Worm (Caenorhabditis elegans) whole organism, L1 larva: Measurements from ENCODE around the gene srh-295.

ENCODE experiments used
- alr-1 ChIP-seq: fragments of 200-800 bp; sonication (Bioruptor generic); optimal IDR thresholded peaks from 2 replicates; lab custom pipeline; 2018; ENCODE audit warnings: borderline replicate concordance, mild to moderate bottlenecking, missing genetic modification characterization, missing compliant biosample characterization
- efl-1 ChIP-seq, 4 experiments: fragments of 150-350 bp; optimal IDR thresholded peaks in 3 of 4; peaks in 1 of 4; 1 replicate in 1 of 4; 2 replicates in 3 of 4; lab custom pipeline; 2014; ENCODE audit warnings: missing biosample characterization in 2 of 4, missing genetic modification characterization in 2 of 4, missing genetic modification reagents in 2 of 4
- egl-27 ChIP-seq, 2 experiments: fragments of 150-350 bp in 1 of 2; sonication (generic microtip); optimal IDR thresholded peaks; 3 replicates each; lab custom pipeline; 2017 to 2018; ENCODE audit warnings: missing biosample characterization in 2 of 2, missing genetic modification characterization in 2 of 2, missing genetic modification reagents in 2 of 2
- fos-1 ChIP-seq: fragments of 150-350 bp; optimal IDR thresholded peaks from 2 replicates; lab custom pipeline; 2014; ENCODE audit warnings: missing biosample characterization, missing genetic modification characterization
- mep-1 ChIP-seq: fragments of 150-350 bp; optimal IDR thresholded peaks from 2 replicates; lab custom pipeline; 2014; ENCODE audit warnings: missing biosample characterization, missing genetic modification characterization
- nhr-12 ChIP-seq: sonication (generic microtip); optimal IDR thresholded peaks from 2 replicates; lab custom pipeline; 2017; ENCODE audit warnings: missing biosample characterization, missing genetic modification characterization
- nhr-20 ChIP-seq: sonication (generic microtip); optimal IDR thresholded peaks from 2 replicates; lab custom pipeline; 2016; ENCODE audit warnings: mild to moderate bottlenecking, missing genetic modification characterization, missing compliant biosample characterization
- nhr-237 ChIP-seq: fragments of 150-350 bp; optimal IDR thresholded peaks from 2 replicates; lab custom pipeline; 2014; ENCODE audit warnings: missing biosample characterization, missing genetic modification characterization
- nhr-28 ChIP-seq: fragments of 150-350 bp; optimal IDR thresholded peaks from 2 replicates; lab custom pipeline; 2014; ENCODE audit warnings: missing biosample characterization, missing genetic modification characterization
- nhr-84 ChIP-seq: sonication (generic microtip); optimal IDR thresholded peaks from 2 replicates; lab custom pipeline; 2017; ENCODE audit warnings: missing biosample characterization, missing genetic modification characterization
- rnt-1 ChIP-seq: sonication (generic microtip); optimal IDR thresholded peaks from 2 replicates; lab custom pipeline; 2016; ENCODE audit warnings: mild to moderate bottlenecking, missing genetic modification characterization, moderate library complexity, missing compliant biosample characterization
- unc-62 ChIP-seq: fragments of 150-350 bp; optimal IDR thresholded peaks from 2 replicates; lab custom pipeline; 2014; ENCODE audit warnings: missing biosample characterization, missing genetic modification reagents, missing genetic modification characterization
- zip-4 ChIP-seq: fragments of 200-800 bp; sonication (Bioruptor generic); optimal IDR thresholded peaks from 2 replicates; lab custom pipeline; 2018; ENCODE audit warnings: mild to moderate bottlenecking, missing genetic modification characterization, moderate library complexity, missing compliant biosample characterization
- ztf-11 ChIP-seq, 2 experiments: sonication (generic microtip); optimal IDR thresholded peaks; 2 replicates each; lab custom pipeline; 2016 to 2017; ENCODE audit warnings: missing genetic modification characterization in 2 of 2, missing biosample characterization in 1 of 2, missing compliant biosample characterization in 1 of 2

DNA sequence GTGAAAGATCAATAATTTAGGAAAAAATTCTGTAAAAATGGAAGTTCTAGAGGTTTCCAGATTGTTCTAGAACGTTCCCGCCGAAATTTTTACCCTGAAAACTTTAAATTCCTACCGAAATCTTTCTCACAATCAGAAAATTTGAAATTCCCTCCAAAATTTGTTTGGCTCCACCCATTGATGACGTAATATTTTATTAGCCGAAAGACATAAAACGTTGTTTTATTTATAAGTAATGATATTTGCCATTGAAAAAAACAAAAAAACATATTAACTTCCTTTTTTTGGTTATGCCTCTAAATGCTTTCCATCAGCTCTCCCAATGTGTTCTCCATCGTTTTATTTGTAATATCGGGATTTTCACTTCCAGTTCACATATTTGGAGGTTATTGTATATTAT is at the start of gene srh-295:
- TF ChIP-seq nhr-12 (no peak), alr-1 (tag; lab: Kevin White, UChicago) (no peak), mep-1 (tag; lab: Kevin White, UChicago) (no peak), ztf-11 (tag; optimal IDR thresholded peaks at IDR 0.05; lab: Kevin White, UChicago) (no peak), zip-4 (no peak), nhr-237 (tag; lab: Kevin White, UChicago) (no peak), rnt-1 (no peak), nhr-20 (tag; lab: Kevin White, UChicago) (no peak), fos-1 (tag; lab: Kevin White, UChicago) (no peak), egl-27 (tag; optimal IDR thresholded peaks at IDR 0.05; lab: Kevin White, UChicago) (no peak), efl-1 (optimal IDR thresholded peaks at IDR 0.05; lab: Kevin White, UChicago) (no peak), efl-1 (GFP tag; optimal IDR thresholded peaks at IDR 0.05 in 1 of 2; lab: Kevin White, UChicago) (no peak), nhr-84 (tag; lab: Kevin White, UChicago) (no peak), nhr-28 (tag; lab: Kevin White, UChicago) (no peak), unc-62 (no peak)
